Worm (Caenorhabditis elegans): Measurements from ENCODE around the gene nrf-5.

Gene nrf-5

DNA sequence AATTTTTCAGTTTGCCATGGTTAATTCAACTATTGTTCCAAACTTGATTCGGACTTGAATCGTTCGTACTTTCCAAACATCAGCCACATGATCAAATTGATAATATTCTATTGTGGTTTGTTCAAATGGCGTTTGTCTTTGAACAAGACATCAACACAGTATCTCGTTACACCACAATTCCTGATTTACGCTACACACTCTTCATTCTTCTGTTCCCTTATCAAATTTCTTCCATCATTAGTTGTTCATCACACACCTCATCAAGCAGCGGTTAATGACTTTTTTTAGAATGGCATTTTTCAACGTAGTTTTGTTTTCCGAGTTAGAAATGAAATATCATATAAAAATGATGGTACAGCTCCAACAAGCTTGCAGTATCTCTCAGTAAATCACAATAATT, 50.2 kb downstream of the nrf-5 start (continued):
- TF ChIP-seq elt-2 (tag; optimal IDR thresholded peaks at IDR 0.05) (peak; percentile 76), hlh-17 (GFP tag; optimal IDR thresholded peaks at IDR 0.05; ENCODE audit: borderline replicate concordance) (no peak), nhr-20 (tag; optimal IDR thresholded peaks at IDR 0.05) (peak; percentile 48), lir-3 (tag; optimal IDR thresholded peaks at IDR 0.05; ENCODE audit: poor library complexity) (no peak), sup-37 (GFP tag; optimal IDR thresholded peaks at IDR 0.05) (no peak), C04F5.9 (tag; optimal IDR thresholded peaks at IDR 0.05) (no peak), lin-15B (tag; optimal IDR thresholded peaks at IDR 0.05) (no peak), fkh-8 (tag; optimal IDR thresholded peaks at IDR 0.05) (no peak), skn-1 (tag; optimal IDR thresholded peaks at IDR 0.05) (no peak), nhr-84 (tag; optimal IDR thresholded peaks at IDR 0.05) (no peak), unc-98 (GFP tag; IDR thresholded peaks at IDR 0.05) (no peak), fkh-4 (tag; optimal IDR thresholded peaks at IDR 0.05; ENCODE audit: borderline replicate concordance) (no peak), egl-27 (tag; optimal IDR thresholded peaks at IDR 0.05) (no peak), sptf-1 (tag; optimal IDR thresholded peaks at IDR 0.05) (no peak), pax-3 (tag; optimal IDR thresholded peaks at IDR 0.05) (no peak), hlh-4 (tag; optimal IDR thresholded peaks at IDR 0.05) (no peak), C16A3.4 (tag; optimal IDR thresholded peaks at IDR 0.05) (no peak), nhr-85 (tag) (peak; percentile 28), ceh-63 (GFP tag; optimal IDR thresholded peaks at IDR 0.05) (no peak), lsy-2 (tag; optimal IDR thresholded peaks at IDR 0.05) (no peak)

DNA sequence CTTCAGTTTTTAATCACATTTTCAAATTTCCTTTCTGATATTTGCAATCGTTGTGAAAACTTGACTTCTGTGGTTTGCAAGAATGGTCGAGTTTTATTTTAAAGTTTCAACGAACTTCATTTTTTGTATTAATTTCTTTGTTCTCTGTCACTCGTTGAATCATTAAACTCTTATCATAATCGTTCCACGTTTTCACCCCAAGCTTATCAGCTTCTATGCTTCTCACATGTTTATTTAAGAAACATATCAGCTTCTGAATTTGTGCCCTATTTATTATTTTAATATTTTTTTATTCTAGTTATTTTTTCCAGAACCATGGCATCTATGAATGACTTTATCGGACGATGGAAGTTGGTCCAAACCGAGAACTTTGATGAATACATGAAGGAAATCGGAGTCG, 51.2 kb downstream of the nrf-5 start, which contains the start of gene lbp-7:
Gene lbp-7, plus strand, starts transcription at position 312 of the 400 bp plus-strand sequence.
- TF ChIP-seq elt-2 (tag; optimal IDR thresholded peaks at IDR 0.05) (peak; percentile 86), nhr-20 (tag; optimal IDR thresholded peaks at IDR 0.05) (peak; percentile 5), nhr-71 (tag; optimal IDR thresholded peaks at IDR 0.05) (no peak), tlp-1 (tag; optimal IDR thresholded peaks at IDR 0.05) (peak; percentile 8)

DNA sequence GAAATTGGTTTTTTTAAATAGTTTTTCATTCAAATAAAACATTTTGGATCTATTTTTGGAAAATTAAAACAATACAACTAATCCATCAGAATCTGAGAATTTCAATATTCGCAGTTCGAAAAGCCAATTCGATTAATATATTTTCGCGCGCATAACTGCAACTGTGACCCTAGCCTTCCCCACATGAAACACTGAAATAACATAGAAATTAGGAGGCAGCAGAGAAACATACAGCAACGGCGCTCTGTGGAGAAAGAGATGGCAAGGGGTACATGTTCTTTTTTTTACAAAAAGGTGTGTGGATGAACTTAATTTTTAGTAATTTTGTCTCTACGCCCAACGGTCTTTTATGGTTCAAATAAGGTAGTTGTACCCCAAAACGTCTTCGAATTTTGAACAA, 52.1 kb downstream of the nrf-5 start:
- TF ChIP-seq swsn-7 (tag; optimal IDR thresholded peaks at IDR 0.05) (no peak), snu-23 (GFP tag; optimal IDR thresholded peaks at IDR 0.05) (peak; percentile 15), grh-1 (GFP tag; IDR thresholded peaks at IDR 0.05) (no peak), ztf-4 (tag; optimal IDR thresholded peaks at IDR 0.05) (no peak), blmp-1 (tag; optimal IDR thresholded peaks at IDR 0.05) (peak; percentile 4), ceh-90 (tag; optimal IDR thresholded peaks at IDR 0.05) (no peak), nhr-71 (tag; optimal IDR thresholded peaks at IDR 0.05) (no peak), ama-1 (optimal IDR thresholded peaks at IDR 0.05) (no peak), lsy-2 (tag; optimal IDR thresholded peaks at IDR 0.05) (peak in 1 of 2 experiments; percentile 41), lin-35 (GFP tag; optimal IDR thresholded peaks at IDR 0.05) (peak; percentile 19 to 55), efl-1 (optimal IDR thresholded peaks at IDR 0.05) (peak; percentile 39 to 54), efl-1 (GFP tag; optimal IDR thresholded peaks at IDR 0.05 in 1 of 2) (peak; percentile 57 to 87), zip-4 (GFP tag; optimal IDR thresholded peaks at IDR 0.05) (no peak), fkh-4 (tag; optimal IDR thresholded peaks at IDR 0.05; ENCODE audit: borderline replicate concordance) (no peak), dpl-1 (GFP tag; optimal IDR thresholded peaks at IDR 0.05) (peak; percentile 6 to 62 (median 56)), F16B12.6 (tag; optimal IDR thresholded peaks at IDR 0.05) (no peak), lin-14 (GFP tag; optimal IDR thresholded peaks at IDR 0.05) (peak; percentile 58), rnt-1 (tag; optimal IDR thresholded peaks at IDR 0.05) (peak; percentile 3)

Measured in whole organism, L1 larva.